Worm (Caenorhabditis elegans): ENCODE data around the gene prp-38.

The prp-38 gene

ce11 chrV:10846893-10847292 lies 41.1 kb upstream of the prp-38 start, which contains the start of gene C29A12.6:
Gene C29A12.6, plus strand, starts transcription at chrV:10847193.
- TF ChIP-seq ztf-25 (GFP tag; IDR thresholded peaks at IDR 0.05) (no peak), F57C9.4 (tag; optimal IDR thresholded peaks at IDR 0.05) (no peak), madf-6 (GFP tag; IDR thresholded peaks at IDR 0.05) (no peak), snpc-3.4 (tag; optimal IDR thresholded peaks at IDR 0.05) (no peak), aptf-2 (GFP tag; conservative IDR thresholded peaks at IDR 0.05) (no peak), cebp-1 (GFP tag; IDR thresholded peaks at IDR 0.05) (no peak), cebp-1 (tag; optimal IDR thresholded peaks at IDR 0.05) (no peak), ceh-27 (GFP tag; optimal IDR thresholded peaks at IDR 0.05) (no peak), nhr-80 (tag; optimal IDR thresholded peaks at IDR 0.05) (no peak), ztf-26 (tag; optimal IDR thresholded peaks at IDR 0.05) (no peak), ztf-6 (GFP tag; IDR thresholded peaks at IDR 0.05) (no peak), sea-2 (GFP tag; IDR thresholded peaks at IDR 0.05) (no peak), D2030.7 (GFP tag; IDR thresholded peaks at IDR 0.05) (no peak), snpc-1.3 (tag; optimal IDR thresholded peaks at IDR 0.05; ENCODE audit: insufficient read depth) (no peak), gei-17 (GFP tag; optimal IDR thresholded peaks at IDR 0.05) (no peak), tbp1 (GFP tag; optimal IDR thresholded peaks at IDR 0.05) (no peak), ZK185.1 (tag; optimal IDR thresholded peaks at IDR 0.05; ENCODE audit: poor library complexity, severe bottlenecking) (no peak), B0261.1 (tag; optimal IDR thresholded peaks at IDR 0.05) (no peak), zfh-2 (GFP tag; conservative IDR thresholded peaks at IDR 0.05) (no peak), let-607 (tag; optimal IDR thresholded peaks at IDR 0.05) (no peak), B0035.1 (tag; optimal IDR thresholded peaks at IDR 0.05) (no peak)

DNA sequence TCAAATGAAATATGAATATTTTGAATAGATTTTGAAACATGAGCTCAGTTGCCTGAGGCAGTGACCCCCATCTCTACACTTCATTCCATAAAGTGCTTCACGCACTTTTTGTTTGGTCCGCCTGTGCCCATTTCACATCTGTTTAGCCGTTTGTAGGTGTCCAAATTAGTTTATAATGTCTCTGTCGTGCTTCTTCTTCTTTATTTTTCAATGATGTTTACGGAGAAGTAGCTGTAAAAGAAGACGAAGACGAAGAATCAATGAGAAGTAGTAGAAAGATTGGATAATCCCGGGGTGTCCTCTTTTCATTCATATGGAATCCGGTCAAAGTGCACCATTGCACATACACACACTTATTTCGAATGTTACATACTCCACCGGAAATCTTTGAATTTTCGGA lies 33.6 kb upstream of the prp-38 start:
- TF ChIP-seq F57C9.4 (tag; optimal IDR thresholded peaks at IDR 0.05), result no peak
- TF ChIP-seq madf-8 (GFP tag; conservative IDR thresholded peaks at IDR 0.05), result no peak
- no peak for TF ChIP-seq sea-2 (GFP tag; IDR thresholded peaks at IDR 0.05)
- TF ChIP-seq nhr-90 (tag; optimal IDR thresholded peaks at IDR 0.05), result no peak
- no peak for TF ChIP-seq ccch-3 (GFP tag; optimal IDR thresholded peaks at IDR 0.05)
- TF ChIP-seq C17E4.6 (GFP tag; IDR thresholded peaks at IDR 0.05), result no peak
- TF ChIP-seq ceh-100 (GFP tag; IDR thresholded peaks at IDR 0.05), result no peak
- no peak for TF ChIP-seq pha-4 (tag; optimal IDR thresholded peaks at IDR 0.05)
- TF ChIP-seq tbp1 (GFP tag; optimal IDR thresholded peaks at IDR 0.05), result no peak
- no peak for TF ChIP-seq nhr-179 (tag; optimal IDR thresholded peaks at IDR 0.05)
- TF ChIP-seq ceh-91 (GFP tag; IDR thresholded peaks at IDR 0.05), result no peak
- TF ChIP-seq cebp-2 (GFP tag; IDR thresholded peaks at IDR 0.05), result no peak
- no peak for TF ChIP-seq hmg-20 (GFP tag; IDR thresholded peaks at IDR 0.05)
- TF ChIP-seq mcd-1 (GFP tag; IDR thresholded peaks at IDR 0.05), result no peak
- no peak for TF ChIP-seq egl-18 (GFP tag; IDR thresholded peaks at IDR 0.05)

DNA sequence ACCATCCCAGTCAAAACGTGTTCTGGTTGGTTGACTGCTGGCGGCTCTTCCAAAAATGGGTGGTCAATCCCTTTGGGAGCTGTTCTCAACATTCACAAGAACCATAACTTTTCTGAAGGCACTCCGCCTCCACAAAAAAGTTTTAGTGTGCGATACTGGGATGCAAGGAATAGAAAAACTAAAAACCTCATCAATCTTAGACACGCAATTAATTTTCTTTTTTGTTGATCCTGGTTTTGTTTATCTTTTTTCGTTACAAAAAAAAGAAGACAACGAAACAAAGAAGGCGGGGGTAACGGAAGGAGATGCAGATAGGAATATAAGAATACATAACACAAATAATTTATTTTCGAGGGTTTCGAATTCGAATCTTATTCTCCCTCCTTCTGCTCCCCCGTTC lies 32.4 kb upstream of the prp-38 start:
- no peak for TF ChIP-seq Y67H2A.10 (GFP tag; conservative IDR thresholded peaks at IDR 0.05)

DNA sequence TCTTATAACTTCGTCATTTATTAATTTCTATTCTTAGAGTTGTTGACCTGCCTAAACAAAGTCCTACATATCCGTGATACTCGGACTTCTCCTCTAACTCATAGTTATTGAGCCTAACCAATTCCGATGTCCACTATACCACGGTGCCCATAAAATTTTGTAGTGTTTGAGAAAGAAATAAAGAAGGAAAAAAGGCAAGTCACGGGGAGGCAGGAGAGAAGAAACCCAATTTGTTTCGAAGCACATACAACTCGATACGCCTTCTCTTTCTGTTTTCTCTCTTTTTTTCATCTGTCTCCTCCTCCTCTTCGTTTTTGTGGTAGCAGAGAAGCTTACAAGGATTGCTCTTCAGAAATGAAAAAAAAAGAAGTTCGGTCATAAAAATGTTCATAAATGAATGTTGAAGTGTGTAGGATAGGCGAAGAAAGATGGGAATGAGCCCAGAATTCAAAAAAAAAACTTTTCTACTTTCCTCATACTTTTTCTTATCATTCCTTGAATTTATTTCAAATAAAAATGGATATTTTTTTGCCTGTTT lies 28.9 kb upstream of the prp-38 start:
- no peak for TF ChIP-seq lsl-1 (GFP tag; optimal IDR thresholded peaks at IDR 0.05)
- TF ChIP-seq F57A8.1 (GFP tag; optimal IDR thresholded peaks at IDR 0.05), result no peak
- TF ChIP-seq lir-1 (GFP tag; conservative IDR thresholded peaks at IDR 0.05), result no peak
- TF ChIP-seq tbx-9 (tag; optimal IDR thresholded peaks at IDR 0.05; ENCODE audit: borderline replicate concordance), result no peak
- no peak for TF ChIP-seq hrde-1 (tag; optimal IDR thresholded peaks at IDR 0.05; ENCODE audit: borderline replicate concordance)
- no peak for TF ChIP-seq snpc-1.3 (tag; optimal IDR thresholded peaks at IDR 0.05; ENCODE audit: insufficient read depth)
- no peak for TF ChIP-seq hmg-20 (GFP tag; IDR thresholded peaks at IDR 0.05)
- no peak for TF ChIP-seq chd-7 (tag; optimal IDR thresholded peaks at IDR 0.05)
- no peak for TF ChIP-seq ztf-6 (GFP tag; IDR thresholded peaks at IDR 0.05)
- TF ChIP-seq ceh-91 (GFP tag; IDR thresholded peaks at IDR 0.05), result no peak
- TF ChIP-seq ceh-79 (tag; optimal IDR thresholded peaks at IDR 0.05), result no peak
- TF ChIP-seq snpc-3.4 (tag; optimal IDR thresholded peaks at IDR 0.05), result no peak

All from whole organism, young adult.